Worm (Caenorhabditis elegans) whole organism, mixed stage, embryonic: ENCODE measurements around the gene C38H2.2.
A peak's percentile ranks its signal among the peaks of the same experiment; 100 is the strongest.

ENCODE experiments used
- M03D4.4 ChIP-seq: sonication (generic microtip); optimal IDR thresholded peaks from 2 replicates; lab custom pipeline; 2017; ENCODE audit warnings: mild to moderate bottlenecking, missing genetic modification characterization, missing compliant biosample characterization
- bed-3 ChIP-seq: fragments of 200-800 bp; sonication (Bioruptor generic); optimal IDR thresholded peaks from 3 replicates; lab custom pipeline; 2018; ENCODE audit warnings: mild to moderate bottlenecking, missing genetic modification characterization, moderate library complexity, missing compliant biosample characterization
- blmp-1 ChIP-seq: fragments of 150-350 bp; optimal IDR thresholded peaks from 2 replicates; lab custom pipeline; 2014; ENCODE audit warnings: missing biosample characterization, missing genetic modification characterization
- ceh-39 ChIP-seq: fragments of 150-350 bp; optimal IDR thresholded peaks from 2 replicates; lab custom pipeline; 2014; ENCODE audit warnings: missing biosample characterization, missing genetic modification characterization
- ceh-43 ChIP-seq: fragments of 200-800 bp; sonication (Bioruptor generic); optimal IDR thresholded peaks from 2 replicates; lab custom pipeline; 2018; ENCODE audit warnings: mild to moderate bottlenecking, missing genetic modification characterization, moderate library complexity, missing compliant biosample characterization
- ceh-83 ChIP-seq: fragments of 200-800 bp; sonication (Bioruptor generic); optimal IDR thresholded peaks from 2 replicates; lab custom pipeline; 2018; ENCODE audit warnings: mild to moderate bottlenecking, missing genetic modification characterization, missing compliant biosample characterization
- ces-1 ChIP-seq: fragments of 150-350 bp; optimal IDR thresholded peaks from 2 replicates; lab custom pipeline; 2014; ENCODE audit warnings: missing biosample characterization, missing genetic modification reagents, missing genetic modification characterization
- cnd-1 ChIP-seq: fragments of 200-800 bp; sonication (Bioruptor generic); optimal IDR thresholded peaks from 2 replicates; lab custom pipeline; 2018; ENCODE audit warnings: mild to moderate bottlenecking, missing genetic modification characterization, missing compliant biosample characterization
- drap-1 ChIP-seq: fragments of 200-800 bp; sonication (Bioruptor generic); optimal IDR thresholded peaks from 3 replicates; lab custom pipeline; 2018; ENCODE audit warnings: mild to moderate bottlenecking, missing genetic modification characterization, missing compliant biosample characterization
- elt-1 ChIP-seq: sonication (generic microtip); optimal IDR thresholded peaks from 2 replicates; lab custom pipeline; 2017; ENCODE audit warnings: missing genetic modification characterization, mild to moderate bottlenecking, missing compliant biosample characterization, antibody characterized with exemption, moderate library complexity, borderline replicate concordance; ENCODE audit not compliant: insufficient read depth
- elt-3 ChIP-seq: fragments of 150-350 bp; optimal IDR thresholded peaks from 2 replicates; lab custom pipeline; 2014; ENCODE audit warnings: missing biosample characterization, missing genetic modification characterization
- flh-1 ChIP-seq: fragments of 200-800 bp; sonication (Bioruptor generic); optimal IDR thresholded peaks from 2 replicates; lab custom pipeline; 2018; ENCODE audit warnings: mild to moderate bottlenecking, missing genetic modification characterization, moderate library complexity, missing compliant biosample characterization
- ham-2 ChIP-seq: fragments of 200-800 bp; sonication (Bioruptor generic); optimal IDR thresholded peaks from 2 replicates; lab custom pipeline; 2018; ENCODE audit warnings: mild to moderate bottlenecking, missing genetic modification characterization, missing compliant biosample characterization
- hlh-1 ChIP-seq: fragments of 150-350 bp; optimal IDR thresholded peaks from 2 replicates; lab custom pipeline; 2014; ENCODE audit warnings: missing biosample characterization, missing genetic modification reagents, missing genetic modification characterization
- lin-13 ChIP-seq: fragments of 150-350 bp; optimal IDR thresholded peaks from 2 replicates; lab custom pipeline; 2014; ENCODE audit warnings: missing biosample characterization, missing genetic modification characterization
- lin-32 ChIP-seq: fragments of 200-800 bp; sonication (Bioruptor generic); optimal IDR thresholded peaks from 2 replicates; lab custom pipeline; 2018; ENCODE audit warnings: mild to moderate bottlenecking, missing genetic modification characterization, missing compliant biosample characterization
- lsy-2 ChIP-seq: fragments of 150-350 bp; optimal IDR thresholded peaks from 2 replicates; lab custom pipeline; 2014; ENCODE audit warnings: missing biosample characterization, missing genetic modification characterization
- mab-5 ChIP-seq: fragments of 150-350 bp; optimal IDR thresholded peaks from 2 replicates; lab custom pipeline; 2014; ENCODE audit warnings: missing biosample characterization, missing genetic modification characterization
- mep-1 ChIP-seq: fragments of 150-350 bp; optimal IDR thresholded peaks from 2 replicates; lab custom pipeline; 2017; ENCODE audit warnings: missing biosample characterization, missing genetic modification reagents, missing genetic modification characterization, inconsistent platforms
- mls-2 ChIP-seq: sonication (generic microtip); optimal IDR thresholded peaks from 2 replicates; lab custom pipeline; 2016; ENCODE audit warnings: mild to moderate bottlenecking, missing genetic modification characterization, moderate library complexity, missing compliant biosample characterization
- nhr-12 ChIP-seq: fragments of 150-350 bp; optimal IDR thresholded peaks from 2 replicates; lab custom pipeline; 2014; ENCODE audit warnings: missing biosample characterization, missing genetic modification characterization
- nhr-2 ChIP-seq: fragments of 150-350 bp; optimal IDR thresholded peaks from 2 replicates; lab custom pipeline; 2014; ENCODE audit warnings: missing biosample characterization, missing genetic modification characterization
- nhr-237 ChIP-seq: fragments of 150-350 bp; optimal IDR thresholded peaks from 2 replicates; lab custom pipeline; 2014; ENCODE audit warnings: missing biosample characterization, missing genetic modification characterization
- nhr-28 ChIP-seq: fragments of 150-350 bp; optimal IDR thresholded peaks from 2 replicates; lab custom pipeline; 2014; ENCODE audit warnings: missing biosample characterization, missing genetic modification characterization
- nhr-76 ChIP-seq: sonication (generic microtip); optimal IDR thresholded peaks from 2 replicates; lab custom pipeline; 2017; ENCODE audit warnings: missing biosample characterization, missing genetic modification characterization
- pha-4 ChIP-seq: fragments of 150-350 bp; optimal IDR thresholded peaks from 2 replicates; lab custom pipeline; 2018; ENCODE audit warnings: missing biosample characterization, missing genetic modification reagents, missing genetic modification characterization
- sem-2 ChIP-seq: fragments of 200-800 bp; sonication (Bioruptor generic); optimal IDR thresholded peaks from 2 replicates; lab custom pipeline; 2018; ENCODE audit warnings: mild to moderate bottlenecking, missing genetic modification characterization, missing compliant biosample characterization
- snpc-4 ChIP-seq: fragments of 150-350 bp; optimal IDR thresholded peaks from 2 replicates; lab custom pipeline; 2014; ENCODE audit warnings: missing biosample characterization, missing genetic modification characterization
- sptf-1 ChIP-seq: sonication (generic microtip); optimal IDR thresholded peaks from 2 replicates; lab custom pipeline; 2017; ENCODE audit warnings: mild to moderate bottlenecking, missing genetic modification characterization, moderate library complexity, missing compliant biosample characterization
- tbx-8 ChIP-seq: fragments of 200-800 bp; sonication (Bioruptor generic); optimal IDR thresholded peaks from 2 replicates; lab custom pipeline; 2018; ENCODE audit warnings: mild to moderate bottlenecking, missing genetic modification characterization, moderate library complexity, missing compliant biosample characterization
- unc-120 ChIP-seq: sonication (generic microtip); optimal IDR thresholded peaks from 2 replicates; lab custom pipeline; 2017; ENCODE audit warnings: missing genetic modification characterization, missing compliant biosample characterization; ENCODE audit not compliant: poor library complexity, severe bottlenecking
- unc-39 ChIP-seq: fragments of 150-350 bp; optimal IDR thresholded peaks from 2 replicates; lab custom pipeline; 2014; ENCODE audit warnings: missing biosample characterization, missing genetic modification characterization
- unc-62 ChIP-seq: fragments of 150-350 bp; optimal IDR thresholded peaks from 2 replicates; lab custom pipeline; 2014; ENCODE audit warnings: missing biosample characterization, missing genetic modification reagents, missing genetic modification characterization
- zip-8 ChIP-seq: fragments of 150-350 bp; optimal IDR thresholded peaks from 2 replicates; lab custom pipeline; 2014; ENCODE audit warnings: missing biosample characterization, missing genetic modification characterization
- ztf-11 ChIP-seq: fragments of 150-350 bp; optimal IDR thresholded peaks from 2 replicates; lab custom pipeline; 2014; ENCODE audit warnings: missing biosample characterization, missing genetic modification characterization

The C38H2.2 gene

ce11 chrIII:10381473-10381872 is at the start of gene C38H2.2:
Gene C38H2.2 (plus strand): TSS chrIII:10381773.
- no peak for TF ChIP-seq mep-1 (tag; lab: Kevin White, UChicago)
- TF ChIP-seq lsy-2 (tag; lab: Kevin White, UChicago) = no peak
- no peak for TF ChIP-seq ces-1 (GFP tag; lab: Kevin White, UChicago)
- TF ChIP-seq tbx-8 (GFP tag; lab: Kevin White, UChicago) = no peak
- TF ChIP-seq zip-8 = no peak
- no peak for TF ChIP-seq blmp-1 (tag; lab: Kevin White, UChicago)
- no peak for TF ChIP-seq M03D4.4 (tag; lab: Kevin White, UChicago)
- TF ChIP-seq ceh-39 (tag; lab: Kevin White, UChicago) = no peak
- TF ChIP-seq ham-2 (GFP tag; lab: Kevin White, UChicago) = no peak
- TF ChIP-seq drap-1 = no peak
- no peak for TF ChIP-seq ceh-83
- TF ChIP-seq, all 35 proteins: peak for 0

DNA sequence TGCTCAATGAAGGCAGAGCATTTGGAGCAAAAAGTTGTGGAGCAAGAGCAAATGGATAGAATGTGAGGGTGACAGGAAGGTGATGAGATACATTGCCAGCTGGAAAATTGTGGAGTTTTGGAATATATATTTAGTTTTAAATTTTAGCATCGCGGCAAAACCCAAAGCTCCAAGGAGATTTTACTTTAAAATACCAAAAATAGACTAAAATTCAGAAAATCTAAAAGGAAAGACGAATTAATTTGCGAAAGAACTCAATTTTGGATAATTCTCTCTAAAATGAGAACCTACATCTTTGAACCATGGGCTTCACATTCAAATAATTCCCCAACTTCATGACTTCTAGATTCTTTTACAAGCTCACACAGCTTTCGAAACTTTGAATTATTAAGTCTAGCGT is 49.0 kb upstream of the C38H2.2 start, which contains the start of gene T07C4.12:
T07C4.12 (minus strand) TSS at position 101 of the 400 bp plus-strand sequence.
- no peak for TF ChIP-seq zip-8
- no peak for TF ChIP-seq mep-1 (tag; lab: Kevin White, UChicago)
- TF ChIP-seq nhr-2 = no peak
- no peak for TF ChIP-seq tbx-8 (GFP tag; lab: Kevin White, UChicago)
- TF ChIP-seq elt-1 = no peak
- TF ChIP-seq drap-1 = no peak
- no peak for TF ChIP-seq nhr-237 (tag; lab: Kevin White, UChicago)
- no peak for TF ChIP-seq nhr-12 (tag; lab: Kevin White, UChicago)
- no peak for TF ChIP-seq mls-2
- no peak for TF ChIP-seq cnd-1 (tag; lab: Kevin White, UChicago)
- TF ChIP-seq pha-4 = no peak

- TF ChIP-seq unc-120 (tag; lab: Kevin White, UChicago) (no peak), ceh-43 (GFP tag; lab: Kevin White, UChicago) (no peak), nhr-76 (tag; lab: Kevin White, UChicago) (no peak), ztf-11 (tag; lab: Kevin White, UChicago) (peak; percentile 17), flh-1 (GFP tag; lab: Kevin White, UChicago) (no peak), elt-1 (no peak), sptf-1 (tag; lab: Kevin White, UChicago) (peak; percentile 76), blmp-1 (tag; lab: Kevin White, UChicago) (no peak), nhr-28 (tag; lab: Kevin White, UChicago) (no peak), hlh-1 (peak; percentile 73), cnd-1 (tag; lab: Kevin White, UChicago) (no peak), ceh-83 (no peak), elt-3 (tag; lab: Kevin White, UChicago) (no peak), mab-5 (tag; lab: Kevin White, UChicago) (peak; percentile 8), lin-13 (tag; lab: Kevin White, UChicago) (peak; percentile 67), lsy-2 (tag; lab: Kevin White, UChicago) (peak; percentile 75), ces-1 (GFP tag; lab: Kevin White, UChicago) (peak; percentile 3), bed-3 (no peak), snpc-4 (no peak), M03D4.4 (tag; lab: Kevin White, UChicago) (peak; percentile 65), pha-4 (peak; percentile 72), sem-2 (GFP tag; lab: Kevin White, UChicago) (no peak), lin-32 (no peak), mls-2 (peak; percentile 42), unc-62 (no peak), unc-39 (tag; lab: Kevin White, UChicago) (no peak), zip-8 (no peak), drap-1 (peak; percentile 5), nhr-237 (tag; lab: Kevin White, UChicago) (peak; percentile 28), nhr-2 (no peak), mep-1 (tag; lab: Kevin White, UChicago) (peak; percentile 61), ham-2 (GFP tag; lab: Kevin White, UChicago) (no peak), ceh-39 (tag; lab: Kevin White, UChicago) (no peak), nhr-12 (tag; lab: Kevin White, UChicago) (no peak), tbx-8 (GFP tag; lab: Kevin White, UChicago) (no peak)
- TF ChIP-seq, all 35 proteins: peak for 13
Observed at ce11 chrIII:10333961-10334542, 47.5 kb upstream of the C38H2.2 start, which contains the start of the genes jmjd-4 and mev-1. Gene jmjd-4 (minus strand): TSS chrIII:10334018. Gene mev-1 (plus strand): TSS chrIII:10334277.
